Worm (Caenorhabditis elegans) whole organism, dauer: ENCODE results near the gene bath-7.
"Not testable (repeated sequence)": the region's sequence is repeated elsewhere in the genome, so short reads cannot be mapped to it uniquely, and the experiment has no call there.

ENCODE experiments used
- unc-62 ChIP-seq: sonication (generic microtip); optimal IDR thresholded peaks from 2 replicates; lab custom pipeline; 2017; ENCODE audit warnings: missing biosample characterization, missing genetic modification reagents, missing genetic modification characterization

bath-7 gene

DNA sequence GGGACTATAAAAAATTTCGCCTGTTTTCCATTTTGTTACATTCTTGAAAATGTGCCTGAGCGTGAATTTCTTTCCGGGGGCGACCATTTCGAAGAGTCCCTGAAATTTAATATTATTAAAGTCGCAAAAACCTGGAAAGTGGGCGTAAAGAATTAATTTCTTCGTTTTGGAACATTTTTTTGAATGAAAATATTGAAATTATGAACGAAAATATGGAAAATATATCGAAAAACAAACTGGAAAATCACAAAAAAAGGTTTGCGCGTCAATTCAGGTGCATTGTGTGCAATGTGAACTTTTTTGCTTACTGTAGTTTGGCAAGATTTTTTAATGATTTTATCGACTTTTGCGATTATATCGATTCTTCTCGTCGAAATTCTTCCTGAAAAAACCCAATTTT lies at the start of gene bath-7:
bath-7 (minus strand) TSS at position 101 of the 400 bp plus-strand sequence.
- TF ChIP-seq unc-62 (GFP tag; lab: Kevin White, UChicago), result no peak

DNA sequence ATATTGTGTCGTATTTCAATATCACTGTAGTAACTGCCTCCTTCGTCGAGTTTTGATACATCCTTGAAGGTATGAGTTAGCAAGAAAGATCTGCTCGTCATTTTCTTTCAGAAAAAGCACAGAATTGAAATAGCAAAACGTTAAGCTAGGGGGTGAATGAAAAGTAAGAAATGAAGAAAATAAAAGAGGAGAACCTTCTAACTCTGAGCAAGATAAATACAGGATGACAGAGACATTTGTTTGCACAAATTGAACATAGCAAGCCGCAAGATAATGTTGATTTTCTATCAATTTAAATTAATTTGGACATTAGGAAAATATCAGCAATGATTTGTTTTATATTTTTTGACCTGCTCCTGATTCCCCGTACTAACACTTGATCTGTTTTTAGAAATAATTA lies 34.6 kb upstream of the bath-7 start, which contains the start of gene math-49:
math-49 (minus strand) TSS at position 101 of the 400 bp plus-strand sequence.
- TF ChIP-seq unc-62 (GFP tag; lab: Kevin White, UChicago), result not testable (repeated sequence)

DNA sequence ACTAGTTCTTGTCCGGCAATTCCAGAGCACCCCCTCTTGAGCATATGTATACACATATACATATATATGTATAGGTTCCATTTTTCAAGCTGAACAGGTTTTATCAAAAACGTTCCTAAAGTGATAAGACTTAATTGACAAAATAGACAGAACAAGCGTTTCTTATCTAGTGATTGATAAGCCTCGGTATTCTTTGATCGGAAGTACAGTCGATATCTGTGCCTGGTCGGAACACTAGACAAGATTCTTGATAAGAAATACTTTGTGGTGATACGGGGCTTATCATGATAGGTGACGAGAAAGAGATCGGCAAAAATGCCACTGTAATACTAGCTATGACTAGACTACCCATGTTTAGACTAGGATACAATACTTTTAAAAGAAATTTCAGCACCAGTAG lies 28.2 kb upstream of the bath-7 start:
- TF ChIP-seq unc-62 (GFP tag; lab: Kevin White, UChicago), result no peak

DNA sequence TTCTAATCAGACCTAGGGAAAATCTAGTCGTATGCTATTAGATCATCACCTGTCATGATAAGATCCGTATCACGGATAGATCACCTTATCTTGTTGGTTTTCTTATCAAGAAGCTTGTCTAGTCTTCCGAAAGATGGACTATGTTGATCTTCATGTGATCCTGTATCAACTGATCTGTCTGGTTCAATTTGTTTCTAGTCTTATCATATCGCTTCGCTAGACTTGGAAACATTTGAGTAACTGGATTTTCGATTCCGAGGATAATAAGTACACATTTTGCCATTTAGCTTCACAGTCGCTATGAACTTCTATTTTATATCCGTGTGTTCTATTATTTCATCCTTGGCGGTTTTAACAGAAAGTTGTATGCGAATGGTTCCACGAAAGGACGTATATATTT lies 27.5 kb upstream of the bath-7 start, which contains the start of gene ZK250.2:
ZK250.2 (plus strand) TSS at position 301 of the 400 bp plus-strand sequence.
- TF ChIP-seq unc-62 (GFP tag; lab: Kevin White, UChicago), result not testable (repeated sequence)

DNA sequence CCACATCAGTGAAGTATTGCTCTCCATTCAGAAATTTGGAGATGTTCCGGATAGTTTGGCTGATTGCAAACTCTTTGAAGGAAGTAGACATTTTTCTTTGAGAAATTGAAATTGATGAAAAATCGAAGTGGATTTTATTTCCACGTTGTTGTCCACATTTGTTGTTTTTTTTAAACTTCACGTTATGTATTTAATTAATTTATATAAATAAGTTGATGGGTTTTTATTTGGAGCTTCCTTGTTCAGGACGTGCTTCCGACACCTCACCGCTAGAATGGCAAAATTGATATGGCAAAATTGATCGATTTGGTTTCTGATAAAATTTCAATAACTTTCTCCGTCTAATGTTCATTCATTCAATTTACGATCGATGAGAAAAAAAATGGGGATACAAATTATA lies 25.5 kb upstream of the bath-7 start, which contains the start of gene math-48:
math-48 (minus strand) TSS at position 101 of the 400 bp plus-strand sequence.
- no peak for TF ChIP-seq unc-62 (GFP tag; lab: Kevin White, UChicago)

DNA sequence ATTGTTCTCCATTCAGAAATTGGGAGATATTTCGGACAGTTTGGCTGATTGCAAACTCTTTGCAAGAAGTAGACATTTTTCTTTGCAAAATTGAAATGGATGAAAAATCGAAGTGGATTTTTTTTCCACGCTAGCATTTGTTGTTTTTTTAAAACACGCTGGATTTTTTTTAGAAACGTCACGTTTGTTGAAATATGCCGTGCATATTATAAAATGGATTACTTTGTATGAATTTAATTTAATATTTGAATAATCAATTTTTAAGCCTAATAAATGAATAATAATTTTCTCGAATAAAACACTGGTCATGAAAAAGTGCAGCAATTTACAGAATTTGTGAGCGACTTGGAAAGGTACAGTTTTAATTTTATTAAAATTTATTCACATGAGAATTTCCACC lies 24.2 kb upstream of the bath-7 start, which contains the start of gene ZK250.14:
ZK250.14 (minus strand) TSS at position 101 of the 400 bp plus-strand sequence.
- TF ChIP-seq unc-62 (GFP tag; lab: Kevin White, UChicago), result no peak

DNA sequence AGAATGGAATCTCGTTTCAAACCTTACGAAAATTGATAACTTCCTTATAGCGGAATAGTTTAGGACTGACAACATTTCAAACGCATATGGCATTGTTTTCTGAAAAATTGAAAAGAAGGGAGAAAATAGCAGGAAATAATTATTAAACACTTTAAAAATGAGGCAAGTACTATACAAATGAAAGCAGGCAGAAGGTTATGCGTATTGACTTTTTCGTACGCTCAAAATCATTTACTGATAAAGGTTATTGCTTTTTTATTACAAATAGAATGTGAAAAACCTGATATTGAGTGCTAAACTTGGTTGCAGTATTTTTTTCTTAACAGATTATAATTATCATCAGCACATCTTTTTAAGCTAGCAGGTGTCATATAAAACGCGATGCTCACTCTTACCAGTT lies 18.7 kb upstream of the bath-7 start, which contains the start of gene ZK250.13:
ZK250.13 (minus strand) TSS at position 101 of the 400 bp plus-strand sequence.
- TF ChIP-seq unc-62 (GFP tag; lab: Kevin White, UChicago), result no peak

DNA sequence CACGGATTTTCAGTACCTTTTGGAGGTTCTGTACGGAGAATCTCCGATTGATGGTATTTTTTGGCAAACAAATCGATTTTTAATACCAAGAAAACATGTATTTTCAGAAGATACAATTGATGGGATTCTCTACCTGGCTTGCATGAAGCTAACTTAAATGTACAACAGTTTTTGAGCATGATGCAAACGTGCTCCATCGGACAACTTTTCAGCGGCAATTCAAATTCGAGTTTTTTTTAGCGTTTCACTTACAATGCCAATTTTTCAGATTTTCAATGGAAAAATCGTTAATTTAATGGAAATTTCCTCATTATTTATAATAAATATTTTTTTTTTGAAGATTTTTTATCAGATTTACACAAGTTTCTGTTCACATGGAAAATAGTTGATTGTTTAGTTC lies 7.7 kb upstream of the bath-7 start:
- TF ChIP-seq unc-62 (GFP tag; lab: Kevin White, UChicago), result no peak

DNA sequence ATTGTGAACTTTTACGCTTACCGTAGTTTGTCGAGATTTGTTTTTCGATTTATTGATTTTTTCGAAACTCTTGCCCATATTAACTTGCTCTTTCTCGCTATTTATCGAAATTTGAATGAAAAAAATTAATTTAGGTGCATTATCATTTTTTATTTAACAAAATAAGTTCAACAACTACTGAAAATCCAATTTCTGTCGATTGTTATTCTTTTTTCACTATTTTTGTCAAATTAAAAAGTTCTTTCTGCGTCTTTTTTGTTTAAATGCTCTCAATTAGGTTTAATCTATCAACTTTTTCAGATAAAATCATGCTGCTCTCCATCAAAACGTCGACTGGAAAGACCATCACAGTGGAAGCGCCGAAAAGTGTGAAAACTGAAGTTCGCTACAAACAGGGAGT lies 5.2 kb upstream of the bath-7 start, which contains the start of gene F52C6.2:
F52C6.2 (plus strand) TSS at position 301 of the 400 bp plus-strand sequence.
- TF ChIP-seq unc-62 (GFP tag; lab: Kevin White, UChicago), result no peak

DNA sequence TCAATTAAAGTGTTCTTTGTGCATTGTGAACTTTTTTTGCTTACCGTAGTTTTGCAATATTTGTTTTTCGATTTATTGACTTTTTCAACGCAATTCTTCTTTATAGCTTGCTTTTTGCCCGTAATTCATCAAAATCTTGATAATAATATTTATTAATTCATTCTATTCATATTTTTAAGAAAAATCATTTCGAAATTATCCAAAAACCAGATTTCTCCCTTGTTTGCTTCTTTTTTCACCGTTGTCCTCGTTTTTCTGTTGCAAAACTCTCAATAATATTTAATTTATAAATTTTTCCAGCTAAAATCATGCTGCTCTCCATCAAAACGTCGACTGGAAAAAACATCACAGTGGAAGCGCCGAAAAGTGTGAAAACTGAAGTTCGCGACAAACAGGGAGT lies 3.5 kb upstream of the bath-7 start, which contains the start of gene F52C6.3:
F52C6.3 (plus strand) TSS at position 301 of the 400 bp plus-strand sequence.
- TF ChIP-seq unc-62 (GFP tag; lab: Kevin White, UChicago), result no peak

DNA sequence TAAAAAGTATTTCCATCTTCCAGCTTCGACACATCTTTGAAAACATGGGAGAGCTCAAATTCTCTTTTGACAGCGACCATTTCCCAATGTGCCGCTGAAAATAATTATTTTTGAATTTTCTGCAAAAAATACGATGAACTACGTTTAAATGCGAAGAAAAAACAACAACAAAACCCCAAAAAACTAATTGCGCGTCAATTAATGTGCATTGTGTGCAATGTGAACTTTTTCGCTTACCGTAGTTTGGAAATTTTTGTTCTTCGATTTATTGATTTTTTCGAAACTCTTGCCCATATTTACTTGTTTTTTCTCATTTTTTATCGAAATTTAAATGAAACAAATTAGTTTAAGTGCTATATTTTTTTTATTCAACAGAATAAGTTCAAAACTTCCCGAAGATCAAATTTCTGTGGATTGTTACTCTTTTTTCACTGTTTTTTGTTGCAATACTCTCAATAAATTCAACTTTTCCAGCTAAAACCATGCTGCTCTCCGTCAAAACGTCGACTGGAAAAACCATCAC lies 1.8 kb upstream of the bath-7 start, which contains the start of the genes bath-2 and F52C6.4:
bath-2 (minus strand) TSS at position 101 of the 523 bp plus-strand sequence.
F52C6.4 (plus strand) TSS at position 473 of the 523 bp plus-strand sequence.
- no peak for TF ChIP-seq unc-62 (GFP tag; lab: Kevin White, UChicago)

DNA sequence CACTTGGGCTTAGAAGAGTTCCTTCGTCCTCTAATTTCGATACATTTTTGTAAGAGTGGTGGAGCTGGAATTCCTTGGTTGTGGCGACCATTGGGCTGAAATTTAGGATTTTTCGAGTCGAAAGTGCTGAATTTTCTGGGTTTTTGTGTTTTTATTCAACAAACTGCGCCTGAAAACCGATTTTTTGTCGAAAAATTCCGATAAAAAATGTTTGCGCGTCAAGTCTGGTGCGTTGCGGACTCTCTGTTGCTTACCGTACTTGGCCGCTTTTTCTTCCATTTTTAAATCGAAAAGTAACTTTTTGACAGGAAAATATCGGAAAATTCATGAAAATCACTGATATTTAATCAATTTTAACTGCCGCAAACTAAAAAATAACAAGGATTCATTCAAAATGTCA lies 3.1 kb downstream of the bath-7 start, which contains the start of gene bath-4:
bath-4 (minus strand) TSS at position 101 of the 400 bp plus-strand sequence.
- no peak for TF ChIP-seq unc-62 (GFP tag; lab: Kevin White, UChicago)

DNA sequence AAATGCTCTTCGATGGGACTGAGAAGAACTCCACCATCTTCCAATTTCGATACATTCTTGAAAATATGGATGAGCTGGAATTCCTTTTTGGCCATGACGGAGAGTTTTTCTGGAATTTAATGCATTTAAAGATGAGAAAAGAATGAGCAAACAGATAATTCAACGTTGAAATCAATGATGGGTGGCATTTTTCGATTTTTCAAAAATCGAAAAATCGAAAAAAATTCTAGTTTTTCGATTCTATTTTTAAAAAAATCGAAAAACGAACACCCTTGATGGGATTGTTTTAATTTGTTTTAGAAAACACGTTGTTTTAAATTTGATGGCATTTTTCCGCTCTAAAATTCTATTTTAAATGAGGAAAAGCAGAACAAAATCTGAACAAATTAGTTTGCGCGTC lies 8.2 kb downstream of the bath-7 start, which contains the start of gene math-31:
math-31 (minus strand) TSS at position 101 of the 400 bp plus-strand sequence.
- TF ChIP-seq unc-62 (GFP tag; lab: Kevin White, UChicago), result no peak

DNA sequence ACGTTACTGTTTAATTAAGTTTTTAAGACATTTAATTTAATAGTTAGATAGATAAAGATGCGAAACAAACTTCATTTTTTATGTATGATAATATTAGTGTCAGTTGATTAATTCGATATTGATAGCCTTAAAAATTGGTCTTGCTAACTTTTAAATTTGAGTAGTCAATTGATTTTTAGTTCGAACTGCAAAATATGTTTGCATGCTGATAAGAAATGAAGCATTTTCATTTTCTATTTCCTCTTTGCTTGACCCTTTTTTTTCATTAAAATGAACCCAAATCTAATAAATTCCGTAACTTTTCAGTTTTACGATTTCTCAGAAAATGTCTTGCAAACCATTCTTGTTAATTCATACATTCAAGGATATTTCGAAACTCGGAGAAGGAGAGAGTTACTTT lies 15.8 kb downstream of the bath-7 start, which contains the start of gene math-22:
math-22 (plus strand) TSS at position 301 of the 400 bp plus-strand sequence.
- no peak for TF ChIP-seq unc-62 (GFP tag; lab: Kevin White, UChicago)

DNA sequence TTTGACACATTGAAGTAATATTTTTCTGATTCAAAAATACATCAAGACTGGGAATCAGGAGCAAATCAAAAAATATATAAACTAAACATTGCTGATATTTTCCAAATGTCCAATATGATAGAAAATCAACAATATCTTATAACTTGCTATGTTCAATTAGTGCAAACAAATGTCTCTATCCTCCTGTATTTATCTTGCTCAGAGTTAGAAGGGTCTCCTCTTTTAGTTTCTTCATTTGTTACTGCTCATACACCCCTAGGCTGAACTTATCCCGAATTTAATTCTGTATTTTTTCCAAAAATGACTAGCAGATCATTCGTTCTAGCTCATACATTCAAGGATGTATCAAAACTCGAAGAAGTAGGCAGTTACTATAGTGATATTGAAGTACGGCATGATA lies 18.9 kb downstream of the bath-7 start, which contains the start of gene math-23:
math-23 (plus strand) TSS at position 301 of the 400 bp plus-strand sequence.
- TF ChIP-seq unc-62 (GFP tag; lab: Kevin White, UChicago), result no peak

DNA sequence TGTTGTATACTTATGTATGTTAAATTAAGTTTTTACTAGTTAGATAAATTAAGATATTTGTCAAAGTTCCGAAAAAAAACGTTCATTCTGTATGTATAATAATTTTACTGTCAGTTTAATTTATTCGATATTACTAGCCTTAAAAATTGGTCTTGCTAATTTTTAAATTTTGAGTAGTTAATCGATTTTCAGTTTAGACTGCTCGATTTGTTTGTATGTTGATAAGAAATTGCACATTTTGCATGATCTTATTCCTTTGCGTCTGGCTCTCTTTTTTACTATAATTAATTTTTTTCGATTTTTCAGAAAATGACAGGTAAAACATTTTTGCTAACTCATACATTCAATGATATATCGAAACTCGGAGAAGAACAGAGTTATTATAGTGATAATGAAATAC lies 21.0 kb downstream of the bath-7 start, which contains the start of gene math-24:
math-24 (plus strand) TSS at position 301 of the 400 bp plus-strand sequence.
- no peak for TF ChIP-seq unc-62 (GFP tag; lab: Kevin White, UChicago)
